Worm (Caenorhabditis elegans): ENCODE measurements around the gene srbc-82.

ce11 chrV:16317244-16317643 is 16.9 kb downstream of the srbc-82 start, which contains the start of gene srh-180:
- TF ChIP-seq him-1 (tag; optimal IDR thresholded peaks at IDR 0.05): no peak
- no peak for TF ChIP-seq dao-5 (tag; optimal IDR thresholded peaks at IDR 0.05)

Data from whole organism, L4/young adult.